Fruit fly (Drosophila melanogaster) whole organism, adult: ENCODE results near the gene Rint1.
A peak's percentile ranks its signal among the peaks of the same experiment; 100 is the strongest.

Source experiments
- CG11617 ChIP-seq: fragments of 200-800 bp; sonication (Bioruptor generic); optimal IDR thresholded peaks from 2 replicates; lab custom pipeline; 2017; ENCODE audit warnings: mild to moderate bottlenecking, missing biosample characterization, missing genetic modification reagents, missing genetic modification characterization
- CG14711 ChIP-seq: fragments of 200-800 bp; sonication (Bioruptor generic); optimal IDR thresholded peaks from 2 replicates; lab custom pipeline; 2018; ENCODE audit warnings: missing biosample characterization, mild to moderate bottlenecking, missing genetic modification characterization, moderate library complexity
- CG33017 ChIP-seq: fragments of 200-800 bp; sonication (Bioruptor generic); optimal IDR thresholded peaks from 2 replicates; lab custom pipeline; 2018; ENCODE audit warnings: missing biosample characterization, mild to moderate bottlenecking, missing genetic modification characterization, moderate library complexity
- CG7045 ChIP-seq: fragments of 200-800 bp; sonication (Bioruptor generic); optimal IDR thresholded peaks from 2 replicates; lab custom pipeline; 2017; ENCODE audit warnings: missing biosample characterization, mild to moderate bottlenecking, missing genetic modification characterization
- CG7101 ChIP-seq: fragments of 200-800 bp; sonication (Bioruptor generic); optimal IDR thresholded peaks from 2 replicates; lab custom pipeline; 2018; ENCODE audit warnings: missing biosample characterization, mild to moderate bottlenecking, missing genetic modification characterization, moderate library complexity
- Crg-1 ChIP-seq: fragments of 200-800 bp; sonication (Bioruptor generic); optimal IDR thresholded peaks from 2 replicates; lab custom pipeline; 2016; ENCODE audit warnings: missing biosample characterization, missing genetic modification characterization
- Mnt ChIP-seq: fragments of 200-800 bp; sonication (Bioruptor generic); optimal IDR thresholded peaks from 2 replicates; lab custom pipeline; 2016; ENCODE audit warnings: missing biosample characterization, mild to moderate bottlenecking, missing genetic modification characterization
- bab1 ChIP-seq: fragments of 200-800 bp; sonication (Bioruptor generic); optimal IDR thresholded peaks from 3 replicates; lab custom pipeline; 2019; ENCODE audit warnings: missing biosample characterization, mild to moderate bottlenecking, missing genetic modification characterization, moderate library complexity
- cic ChIP-seq: fragments of 200-800 bp; sonication (Bioruptor generic); optimal IDR thresholded peaks from 2 replicates; lab custom pipeline; 2017; ENCODE audit warnings: missing biosample characterization, mild to moderate bottlenecking, missing genetic modification characterization, moderate library complexity
- cnc ChIP-seq, 2 experiments: fragments of >200 bp; optimal IDR thresholded peaks; 2 replicates each; lab custom pipeline; 2017
- kay ChIP-seq: fragments of 200-800 bp; sonication (Bioruptor generic); peaks from one replicate; lab custom pipeline; 2016; ENCODE audit warnings: missing biosample characterization, missing genetic modification characterization, borderline replicate concordance
- ovo ChIP-seq: fragments of 200-800 bp; sonication (Bioruptor generic); optimal IDR thresholded peaks from 2 replicates; lab custom pipeline; 2016; ENCODE audit warnings: missing biosample characterization, missing genetic modification characterization
- pad ChIP-seq: fragments of 200-800 bp; sonication (Bioruptor generic); optimal IDR thresholded peaks from 3 replicates; lab custom pipeline; 2017; ENCODE audit warnings: missing biosample characterization, missing genetic modification characterization, mild to moderate bottlenecking, moderate library complexity, missing genetic modification reagents
- tj ChIP-seq: fragments of 200-800 bp; sonication (Bioruptor generic); optimal IDR thresholded peaks from 3 replicates; lab custom pipeline; 2017; ENCODE audit warnings: missing biosample characterization, mild to moderate bottlenecking, missing genetic modification characterization, moderate library complexity
- toe ChIP-seq: fragments of 200-800 bp; sonication (Bioruptor generic); optimal IDR thresholded peaks from 2 replicates; lab custom pipeline; 2016; ENCODE audit warnings: missing biosample characterization, missing genetic modification characterization

Rint1 gene

dm6 chr3L:7364717-7365278 is 41.4 kb downstream of the Rint1 start:
- TF ChIP-seq CG7045 (GFP tag; lab: Kevin White, UChicago) (no peak), CG14711 (no peak), CG7101 (tag; lab: Kevin White, UChicago) (no peak), bab1 (GFP tag; lab: Kevin White, UChicago) (no peak), toe (no peak), cic (GFP tag; lab: Kevin White, UChicago) (no peak), CG11617 (GFP tag; lab: Kevin White, UChicago) (no peak)

dm6 chr3L:7367798-7368678 is 44.6 kb downstream of the Rint1 start:
- TF ChIP-seq CG11617 (GFP tag; lab: Kevin White, UChicago) (peak; percentile 5), CG14711 (no peak), pad (peak; percentile 99), tj (GFP tag; lab: Kevin White, UChicago) (no peak), Mnt (peak; percentile 44), cnc (optimal IDR thresholded peaks at IDR 0.05; lab: Kevin White, UChicago) (no peak), ovo (GFP tag; lab: Kevin White, UChicago) (peak; percentile 91), kay (peak; percentile 92), cic (GFP tag; lab: Kevin White, UChicago) (peak; percentile 50), Crg-1 (GFP tag; lab: Kevin White, UChicago) (peak; percentile 7)

- TF ChIP-seq kay, result peak; percentile 41
- no peak for TF ChIP-seq tj (GFP tag; lab: Kevin White, UChicago)
- no peak for TF ChIP-seq CG7045 (GFP tag; lab: Kevin White, UChicago)
Measured at dm6 chr3L:7368934-7369333, 45.5 kb downstream of the Rint1 start, which contains the start of gene Sh3beta. Sh3beta (minus strand) TSS chr3L:7369260.

dm6 chr3L:7369543-7369942 is 46.1 kb downstream of the Rint1 start, which contains the start of gene akirin:
akirin (plus strand) TSS chr3L:7369843.
- no peak for TF ChIP-seq CG11617 (GFP tag; lab: Kevin White, UChicago)
- TF ChIP-seq bab1 (GFP tag; lab: Kevin White, UChicago), result no peak
- TF ChIP-seq pad, result no peak
- TF ChIP-seq cnc (optimal IDR thresholded peaks at IDR 0.05; lab: Kevin White, UChicago), result no peak
- no peak for TF ChIP-seq CG7045 (GFP tag; lab: Kevin White, UChicago)
- TF ChIP-seq CG7101 (tag; lab: Kevin White, UChicago), result no peak
- TF ChIP-seq ovo (GFP tag; lab: Kevin White, UChicago), result no peak
- TF ChIP-seq CG33017 (tag; lab: Kevin White, UChicago), result no peak

DNA sequence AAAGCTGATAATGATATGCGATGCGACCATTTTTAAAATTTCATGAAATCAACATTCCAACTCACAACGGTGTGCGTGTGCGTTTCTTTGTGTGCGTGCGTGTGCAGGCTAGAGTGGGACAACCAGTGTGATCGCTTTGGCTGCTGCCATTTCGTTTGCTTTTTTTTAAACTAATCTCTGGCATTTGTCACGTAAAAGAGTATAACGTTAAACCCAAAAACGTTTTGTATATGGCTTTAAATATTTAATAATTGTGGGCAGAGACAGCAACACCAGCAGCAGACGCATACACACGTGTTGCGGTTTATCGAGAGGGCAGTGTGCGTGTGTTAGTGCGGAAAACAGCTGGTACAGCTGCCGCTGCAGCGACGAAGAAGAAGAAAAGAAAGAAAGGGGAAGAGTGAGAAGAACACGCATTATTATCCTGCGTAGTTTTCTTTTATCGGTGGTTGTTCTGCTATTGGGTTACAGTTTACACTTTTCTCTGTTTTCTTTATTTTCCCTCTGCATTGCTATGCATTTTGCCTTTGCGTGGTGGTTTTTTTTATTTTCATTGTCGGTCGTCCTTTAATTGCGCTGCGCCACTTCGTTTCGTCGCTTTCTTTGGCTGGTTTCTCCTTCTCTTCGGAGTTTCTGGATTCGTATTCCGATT is 46.9 kb downstream of the Rint1 start:
- TF ChIP-seq CG33017 (tag; lab: Kevin White, UChicago), result no peak
- peak; percentile 68 for TF ChIP-seq pad
- TF ChIP-seq tj (GFP tag; lab: Kevin White, UChicago), result peak; percentile 35
- peak; percentile 9 for TF ChIP-seq cic (GFP tag; lab: Kevin White, UChicago)
- TF ChIP-seq CG14711, result no peak
- peak; percentile 91 for TF ChIP-seq Mnt
- peak; percentile 52 for TF ChIP-seq CG11617 (GFP tag; lab: Kevin White, UChicago)
- TF ChIP-seq CG7101 (tag; lab: Kevin White, UChicago), result peak; percentile 14

DNA sequence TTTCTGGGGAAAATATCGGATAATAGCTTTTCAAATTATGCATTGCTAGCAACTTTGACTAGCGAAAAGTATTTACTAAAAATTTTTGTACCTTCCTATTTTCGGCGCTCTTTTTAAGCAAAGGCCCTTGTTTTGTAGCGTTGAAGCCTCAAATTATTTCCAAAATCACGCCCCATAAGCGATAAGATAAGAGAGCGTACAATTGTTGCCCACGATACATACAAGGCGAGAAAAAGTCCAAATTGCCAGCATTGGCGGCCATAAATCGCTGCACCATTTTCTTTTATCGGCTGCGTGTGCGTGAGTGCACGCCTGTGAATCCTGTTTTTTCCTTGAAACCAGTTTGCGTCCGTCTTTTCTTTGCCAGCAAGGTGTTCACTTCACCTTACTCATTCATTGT is 47.9 kb downstream of the Rint1 start:
- TF ChIP-seq cic (GFP tag; lab: Kevin White, UChicago) (no peak), kay (peak; percentile 46)
